Fruit fly (Drosophila melanogaster): Measurements from ENCODE around the gene CG12984.

CG12984 gene

DNA sequence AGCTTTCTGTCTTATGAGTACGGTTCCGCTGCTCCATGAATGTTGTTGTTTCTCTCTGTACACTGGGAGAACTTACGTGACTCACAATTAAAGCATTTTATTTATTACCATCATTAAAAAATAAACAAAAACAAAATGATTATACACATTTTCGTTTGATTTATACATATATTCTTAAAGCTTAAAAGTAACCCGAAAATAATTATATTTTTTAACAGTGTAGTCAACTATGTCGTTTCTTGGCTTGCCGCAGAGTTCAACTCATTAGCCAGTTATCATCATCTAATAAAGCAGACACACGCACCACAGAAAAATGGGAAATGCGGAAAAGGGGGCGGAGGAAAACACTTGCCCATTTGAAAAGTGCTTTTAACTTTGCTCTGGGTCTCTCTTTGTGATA, 45.9 kb downstream of the CG12984 start (continued):
- no peak for TF ChIP-seq pan (optimal IDR thresholded peaks at IDR 0.05)
- peak in 1 of 2 experiments; percentile 86 for TF ChIP-seq pan (GFP tag; optimal IDR thresholded peaks at IDR 0.05 in 1 of 2, IDR thresholded peaks at IDR 0.05 in 1 of 2)
- no peak for TF ChIP-seq CG9876 (GFP tag; optimal IDR thresholded peaks at IDR 0.05)
- peak; percentile 68 for TF ChIP-seq CG9932 (GFP tag; IDR thresholded peaks at IDR 0.05)
- TF ChIP-seq kni (GFP tag; optimal IDR thresholded peaks at IDR 0.05) = no peak
- no peak for TF ChIP-seq Neu2 (GFP tag; optimal IDR thresholded peaks at IDR 0.05; ENCODE audit: borderline replicate concordance)
- peak; percentile 72 for TF ChIP-seq ap (GFP tag; IDR thresholded peaks at IDR 0.05)
- TF ChIP-seq Gug (GFP tag; IDR thresholded peaks at IDR 0.05) = no peak
- peak; percentile 67 for TF ChIP-seq Dek (tag; optimal IDR thresholded peaks at IDR 0.05)
- TF ChIP-seq CHES-1-like (GFP tag; optimal IDR thresholded peaks at IDR 0.05) = peak; percentile 34
- no peak for TF ChIP-seq CG42726 (GFP tag; IDR thresholded peaks at IDR 0.05; ENCODE audit: partially characterized antibody)
- peak; percentile 45; the same call in 1 of the 2 replicates for TF ChIP-seq Adf1 (GFP tag; IDR thresholded peaks at IDR 0.05)
- TF ChIP-seq h (optimal IDR thresholded peaks at IDR 0.05) = no peak
- TF ChIP-seq Doc2 (GFP tag; IDR thresholded peaks at IDR 0.05) = no peak
- TF ChIP-seq ttk (GFP tag; IDR thresholded peaks at IDR 0.05) = peak; percentile 71
- TF ChIP-seq CG6813 (GFP tag; optimal IDR thresholded peaks at IDR 0.05) = peak; percentile 72
- TF ChIP-seq CG1647 (GFP tag; optimal IDR thresholded peaks at IDR 0.05) = peak; percentile 54
- peak; percentile 43 for TF ChIP-seq pho (GFP tag; optimal IDR thresholded peaks at IDR 0.05)
- TF ChIP-seq CG9609 (GFP tag; optimal IDR thresholded peaks at IDR 0.05) = peak; percentile 45
- no peak for TF ChIP-seq aop (GFP tag; IDR thresholded peaks at IDR 0.05)
- TF ChIP-seq vnd (GFP tag; IDR thresholded peaks at IDR 0.05; ENCODE audit: partially characterized antibody) = no peak
- no peak for TF ChIP-seq Dll (GFP tag; IDR thresholded peaks at IDR 0.05; ENCODE audit: partially characterized antibody)
- TF ChIP-seq CG7556 (GFP tag; optimal IDR thresholded peaks at IDR 0.05) = peak; percentile 75
- TF ChIP-seq CG3281 (GFP tag; optimal IDR thresholded peaks at IDR 0.05) = peak; percentile 67
- no peak for TF ChIP-seq HLH4C (GFP tag; IDR thresholded peaks at IDR 0.05; ENCODE audit: partially characterized antibody)
- no peak for TF ChIP-seq CG15073 (GFP tag; optimal IDR thresholded peaks at IDR 0.05)
- no peak for TF ChIP-seq ash1 (GFP tag; optimal IDR thresholded peaks at IDR 0.05)
- peak; percentile 57; the same call in 2 of the 3 replicates for TF ChIP-seq CG7357 (GFP tag; IDR thresholded peaks at IDR 0.05)
- TF ChIP-seq CTCF (GFP tag; optimal IDR thresholded peaks at IDR 0.05) = peak; percentile 23
- peak; percentile 85 for TF ChIP-seq CG17829 (tag; optimal IDR thresholded peaks at IDR 0.05)
- TF ChIP-seq BEAF-32 (GFP tag; optimal IDR thresholded peaks at IDR 0.05) = no peak
- TF ChIP-seq Deaf1 (tag; optimal IDR thresholded peaks at IDR 0.05) = peak; percentile 62
- TF ChIP-seq Trl (optimal IDR thresholded peaks at IDR 0.05) = no peak
- peak; percentile 36 for TF ChIP-seq Trl (GFP tag; optimal IDR thresholded peaks at IDR 0.05)
- TF ChIP-seq CG12219 (GFP tag; optimal IDR thresholded peaks at IDR 0.05) = peak; percentile 67
- TF ChIP-seq jigr1 (GFP tag; IDR thresholded peaks at IDR 0.05) = no peak
- TF ChIP-seq gem (tag; optimal IDR thresholded peaks at IDR 0.05) = peak; percentile 92
- TF ChIP-seq pb (GFP tag; optimal IDR thresholded peaks at IDR 0.05) = peak; percentile 37
- peak; percentile 82 for TF ChIP-seq CG10267 (tag; optimal IDR thresholded peaks at IDR 0.05)
- TF ChIP-seq CG10543 (GFP tag; optimal IDR thresholded peaks at IDR 0.05) = peak; percentile 15
- TF ChIP-seq slbo (GFP tag; IDR thresholded peaks at IDR 0.05) = peak; percentile 85
- peak; percentile 78 for TF ChIP-seq CG10209 (GFP tag; optimal IDR thresholded peaks at IDR 0.05)
- TF ChIP-seq pita (GFP tag; optimal IDR thresholded peaks at IDR 0.05) = no peak
- TF ChIP-seq toy (GFP tag; IDR thresholded peaks at IDR 0.05) = no peak
- no peak for TF ChIP-seq cad (GFP tag; optimal IDR thresholded peaks at IDR 0.05)
- peak; percentile 84 for TF ChIP-seq Atf6 (GFP tag; IDR thresholded peaks at IDR 0.05)
- peak; percentile 77 for TF ChIP-seq dysf (GFP tag; IDR thresholded peaks at IDR 0.05)
- TF ChIP-seq Rx (GFP tag; IDR thresholded peaks at IDR 0.05) = no peak
- TF ChIP-seq CG12236 (GFP tag; optimal IDR thresholded peaks at IDR 0.05) = peak; percentile 54
- TF ChIP-seq CG18011 (GFP tag; optimal IDR thresholded peaks at IDR 0.05) = peak; percentile 28
- TF ChIP-seq CG11456 (GFP tag; IDR thresholded peaks at IDR 0.05) = no peak; the same call in 2 of the 3 replicates
- no peak for TF ChIP-seq yki (optimal IDR thresholded peaks at IDR 0.05)
- no peak for TF ChIP-seq slou (GFP tag; optimal IDR thresholded peaks at IDR 0.05)
